In genomic region chr3R:23280806-23281257, dm6 we compare ENCODE assay signal across 1 fruit fly cellular context.
TF ChIP-seq lines count a peak whose summit lies in the region.

orb (minus strand) TSS chr3R:23280856.
Cdc16 (plus strand) TSS chr3R:23281201.

TF ChIP-seq in whole organism, embryonic, 481 proteins besides CTCF, POLR2A, EP300 and RAD21 (continued from another document and continues in another):
- TF ChIP-seq sd (tag; optimal IDR thresholded peaks at IDR 0.05; lab: Kevin White, UChicago) = peak; percentile 67
- TF ChIP-seq Nf-YB (GFP tag; optimal IDR thresholded peaks at IDR 0.05; lab: Kevin White, UChicago) = peak; percentile 78
- TF ChIP-seq NfI (GFP tag; optimal IDR thresholded peaks at IDR 0.05; lab: Kevin White, UChicago) = peak; percentile 91
- TF ChIP-seq zfh1 (GFP tag; IDR thresholded peaks at IDR 0.05; lab: Robert Waterston, UW) = peak; percentile 93
- peak; percentile 11 for TF ChIP-seq p53 (GFP tag; optimal IDR thresholded peaks at IDR 0.05; lab: Kevin White, UChicago)
- TF ChIP-seq ttk (GFP tag; IDR thresholded peaks at IDR 0.05; lab: Robert Waterston, UW) = peak; percentile 92
- TF ChIP-seq CG11504 (tag; optimal IDR thresholded peaks at IDR 0.05; lab: Kevin White, UChicago) = peak; percentile 92
- TF ChIP-seq Oaz (GFP tag; IDR thresholded peaks at IDR 0.05; lab: Robert Waterston, UW) = peak; percentile 78
- TF ChIP-seq seq (GFP tag; IDR thresholded peaks at IDR 0.05; lab: Robert Waterston, UW) = peak; percentile 88
- peak; percentile 60 for TF ChIP-seq Usf (GFP tag; optimal IDR thresholded peaks at IDR 0.05; lab: Kevin White, UChicago)
- peak; percentile 73 to 87 for TF ChIP-seq Pdp1 (GFP tag; optimal IDR thresholded peaks at IDR 0.05; lab: Kevin White, UChicago)
- TF ChIP-seq CG31224 (GFP tag; IDR thresholded peaks at IDR 0.05; lab: Robert Waterston, UW) = peak; percentile 77
- peak; percentile 94 for TF ChIP-seq az2 (GFP tag; optimal IDR thresholded peaks at IDR 0.05; lab: Kevin White, UChicago)
- peak; percentile 76 for TF ChIP-seq E2f2 (GFP tag; IDR thresholded peaks at IDR 0.05; lab: Robert Waterston, UW)
- TF ChIP-seq CG13123 (GFP tag; optimal IDR thresholded peaks at IDR 0.05; lab: Kevin White, UChicago) = peak; percentile 79
- TF ChIP-seq caup (GFP tag; optimal IDR thresholded peaks at IDR 0.05; lab: Kevin White, UChicago; ENCODE audit: severe bottlenecking) = peak; percentile 91
- 0 out of 3 replicates have a peak, but pooled peaks have one; percentile 22 for TF ChIP-seq Opbp (GFP tag; IDR thresholded peaks at IDR 0.05; lab: Robert Waterston, UW; ENCODE audit: partially characterized antibody)
- TF ChIP-seq Six4 (GFP tag; optimal IDR thresholded peaks at IDR 0.05; lab: Kevin White, UChicago) = peak; percentile 92
- TF ChIP-seq trem (tag; optimal IDR thresholded peaks at IDR 0.05; lab: Kevin White, UChicago) = peak; percentile 93
- peak; percentile 51 for TF ChIP-seq Dp (GFP tag; optimal IDR thresholded peaks at IDR 0.05; lab: Kevin White, UChicago)
- peak; percentile 91 for TF ChIP-seq HmgZ (tag; optimal IDR thresholded peaks at IDR 0.05; lab: Kevin White, UChicago)
- TF ChIP-seq crol (GFP tag; IDR thresholded peaks at IDR 0.05; lab: Robert Waterston, UW) = peak; percentile 54; the same call in 1 of the 2 replicates
- TF ChIP-seq CG34224 (GFP tag; IDR thresholded peaks at IDR 0.05; lab: Robert Waterston, UW; ENCODE audit: partially characterized antibody) = no peak
- TF ChIP-seq pita (GFP tag; optimal IDR thresholded peaks at IDR 0.05; lab: Kevin White, UChicago) = no peak
- TF ChIP-seq stwl (tag; optimal IDR thresholded peaks at IDR 0.05; lab: Kevin White, UChicago) = peak; percentile 74
- TF ChIP-seq Hr78 (GFP tag; optimal IDR thresholded peaks at IDR 0.05; lab: Kevin White, UChicago) = no peak
- TF ChIP-seq CG4617 (GFP tag; optimal IDR thresholded peaks at IDR 0.05; lab: Kevin White, UChicago; ENCODE audit: borderline replicate concordance) = peak; percentile 83
- no peak for TF ChIP-seq knrl (GFP tag; IDR thresholded peaks at IDR 0.05; lab: Robert Waterston, UW; ENCODE audit: partially characterized antibody)
- TF ChIP-seq gem (tag; optimal IDR thresholded peaks at IDR 0.05; lab: Kevin White, UChicago) = peak; percentile 97
- peak; percentile 84 for TF ChIP-seq C15 (GFP tag; IDR thresholded peaks at IDR 0.05; lab: Robert Waterston, UW)
- TF ChIP-seq fd64A (GFP tag; optimal IDR thresholded peaks at IDR 0.05; lab: Kevin White, UChicago) = no peak
- TF ChIP-seq CkIIα-i1 (GFP tag; IDR thresholded peaks at IDR 0.05; lab: Robert Waterston, UW) = peak; percentile 71
- TF ChIP-seq Camta (GFP tag; optimal IDR thresholded peaks at IDR 0.05; lab: Kevin White, UChicago) = peak; percentile 66
- TF ChIP-seq gce (GFP tag; IDR thresholded peaks at IDR 0.05; lab: Robert Waterston, UW) = peak; percentile 90
- TF ChIP-seq CG18619 (GFP tag; optimal IDR thresholded peaks at IDR 0.05; lab: Kevin White, UChicago) = peak; percentile 81
- TF ChIP-seq CG10209 (GFP tag; optimal IDR thresholded peaks at IDR 0.05; lab: Kevin White, UChicago) = peak; percentile 90
- TF ChIP-seq sqz (GFP tag; optimal IDR thresholded peaks at IDR 0.05; lab: Kevin White, UChicago) = no peak
- no peak for TF ChIP-seq CG9797 (GFP tag; optimal IDR thresholded peaks at IDR 0.05; lab: Kevin White, UChicago)
- TF ChIP-seq lmd (GFP tag; IDR thresholded peaks at IDR 0.05; lab: Robert Waterston, UW) = peak; percentile 91
- TF ChIP-seq Ets65A (GFP tag; lab: Kevin White, UChicago) = peak; percentile 96
- peak; percentile 91 for TF ChIP-seq CG12155 (GFP tag; optimal IDR thresholded peaks at IDR 0.05; lab: Kevin White, UChicago)
- TF ChIP-seq Neu2 (GFP tag; optimal IDR thresholded peaks at IDR 0.05; lab: Kevin White, UChicago; ENCODE audit: borderline replicate concordance) = no peak
- peak; percentile 96 for TF ChIP-seq CG32532 (GFP tag; IDR thresholded peaks at IDR 0.05; lab: Robert Waterston, UW)
- TF ChIP-seq crp (GFP tag; optimal IDR thresholded peaks at IDR 0.05; lab: Kevin White, UChicago) = peak; percentile 87 to 98
- peak; percentile 66 for TF ChIP-seq HLH54F (GFP tag; optimal IDR thresholded peaks at IDR 0.05; lab: Kevin White, UChicago)
- no peak for TF ChIP-seq D (optimal IDR thresholded peaks at IDR 0.05; lab: Kevin White, UChicago)
- TF ChIP-seq D (GFP tag; optimal IDR thresholded peaks at IDR 0.05; lab: Kevin White, UChicago) = peak; percentile 80
- peak; percentile 64 for TF ChIP-seq croc (GFP tag; conservative IDR thresholded peaks at IDR 0.05; lab: Robert Waterston, UW)
- peak; percentile 95 for TF ChIP-seq Med (GFP tag; lab: Kevin White, UChicago)
- TF ChIP-seq peb (GFP tag; IDR thresholded peaks at IDR 0.05; lab: Robert Waterston, UW) = peak; percentile 67; the same call in 1 of the 2 replicates
- TF ChIP-seq CG6254 (GFP tag; optimal IDR thresholded peaks at IDR 0.05; lab: Kevin White, UChicago) = peak; percentile 82
- peak; percentile 87 for TF ChIP-seq scrt (GFP tag; optimal IDR thresholded peaks at IDR 0.05; lab: Kevin White, UChicago)
- TF ChIP-seq CG10431 (GFP tag; optimal IDR thresholded peaks at IDR 0.05; lab: Kevin White, UChicago) = peak; percentile 60
- TF ChIP-seq chn (GFP tag; optimal IDR thresholded peaks at IDR 0.05; lab: Kevin White, UChicago) = peak; percentile 76
- TF ChIP-seq emc (GFP tag; optimal IDR thresholded peaks at IDR 0.05; lab: Kevin White, UChicago) = peak; percentile 28
- TF ChIP-seq kay (GFP tag; optimal IDR thresholded peaks at IDR 0.05; lab: Kevin White, UChicago) = peak; percentile 90
- TF ChIP-seq HLH4C (GFP tag; IDR thresholded peaks at IDR 0.05; lab: Robert Waterston, UW; ENCODE audit: partially characterized antibody) = no peak
- TF ChIP-seq Gsc (GFP tag; IDR thresholded peaks at IDR 0.05; lab: Robert Waterston, UW) = no peak
- TF ChIP-seq ci (GFP tag; IDR thresholded peaks at IDR 0.05; lab: Robert Waterston, UW) = peak; percentile 93
- TF ChIP-seq CG12769 (tag; optimal IDR thresholded peaks at IDR 0.05; lab: Kevin White, UChicago) = peak; percentile 86
- TF ChIP-seq amos (GFP tag; IDR thresholded peaks at IDR 0.05; lab: Robert Waterston, UW; ENCODE audit: partially characterized antibody) = no peak
- peak; percentile 93 for TF ChIP-seq Dek (tag; optimal IDR thresholded peaks at IDR 0.05; lab: Kevin White, UChicago)
- TF ChIP-seq wdn (GFP tag; IDR thresholded peaks at IDR 0.05; lab: Robert Waterston, UW) = peak; percentile 85
- TF ChIP-seq CG10565 (GFP tag; optimal IDR thresholded peaks at IDR 0.05; lab: Kevin White, UChicago) = no peak
- no peak for TF ChIP-seq Tbp (GFP tag; optimal IDR thresholded peaks at IDR 0.05; lab: Kevin White, UChicago)
- peak; percentile 75 for TF ChIP-seq CG33557 (GFP tag; optimal IDR thresholded peaks at IDR 0.05; lab: Kevin White, UChicago)
- no peak for TF ChIP-seq CG42726 (GFP tag; IDR thresholded peaks at IDR 0.05; lab: Robert Waterston, UW; ENCODE audit: partially characterized antibody)
- peak; percentile 84 for TF ChIP-seq CG7271 (tag; optimal IDR thresholded peaks at IDR 0.05; lab: Kevin White, UChicago)
- TF ChIP-seq bbx (GFP tag; IDR thresholded peaks at IDR 0.05; lab: Robert Waterston, UW; ENCODE audit: partially characterized antibody) = no peak
- TF ChIP-seq CG3838 (GFP tag; optimal IDR thresholded peaks at IDR 0.05; lab: Kevin White, UChicago) = peak; percentile 60
- peak; percentile 93 for TF ChIP-seq Blimp-1 (GFP tag; optimal IDR thresholded peaks at IDR 0.05; lab: Kevin White, UChicago)
- peak; percentile 76 for TF ChIP-seq org-1 (GFP tag; optimal IDR thresholded peaks at IDR 0.05; lab: Kevin White, UChicago)
- peak; percentile 79 for TF ChIP-seq bab2 (GFP tag; optimal IDR thresholded peaks at IDR 0.05; lab: Kevin White, UChicago)
- peak; percentile 78 for TF ChIP-seq Hand (GFP tag; optimal IDR thresholded peaks at IDR 0.05; lab: Kevin White, UChicago)
- peak; percentile 91 for TF ChIP-seq CG4424 (GFP tag; optimal IDR thresholded peaks at IDR 0.05; lab: Kevin White, UChicago)
- TF ChIP-seq ranshi (GFP tag; IDR thresholded peaks at IDR 0.05; lab: Robert Waterston, UW) = peak; percentile 95
- peak; percentile 97 for TF ChIP-seq vvl (GFP tag; IDR thresholded peaks at IDR 0.05; lab: Robert Waterston, UW)
- TF ChIP-seq NC2β (GFP tag; optimal IDR thresholded peaks at IDR 0.05; lab: Kevin White, UChicago) = peak; percentile 59
- peak; percentile 91 for TF ChIP-seq CG7556 (GFP tag; optimal IDR thresholded peaks at IDR 0.05; lab: Kevin White, UChicago)
- TF ChIP-seq CG9215 (GFP tag; IDR thresholded peaks at IDR 0.05; lab: Robert Waterston, UW) = peak; percentile 83
- peak; percentile 60; the same call in 1 of the 2 replicates for TF ChIP-seq danr (GFP tag; IDR thresholded peaks at IDR 0.05; lab: Robert Waterston, UW)
- TF ChIP-seq Atf6 (GFP tag; IDR thresholded peaks at IDR 0.05; lab: Robert Waterston, UW) = peak; percentile 91
- TF ChIP-seq CG12744 (GFP tag; optimal IDR thresholded peaks at IDR 0.05; lab: Kevin White, UChicago) = peak; percentile 48
- no peak for TF ChIP-seq sc (optimal IDR thresholded peaks at IDR 0.05; lab: Kevin White, UChicago)
- peak; percentile 67 for TF ChIP-seq sc (GFP tag; optimal IDR thresholded peaks at IDR 0.05; lab: Kevin White, UChicago)
- peak; percentile 94 for TF ChIP-seq CG11247 (GFP tag; IDR thresholded peaks at IDR 0.05; lab: Robert Waterston, UW)
- peak; percentile 88 for TF ChIP-seq CG2202 (tag; optimal IDR thresholded peaks at IDR 0.05; lab: Kevin White, UChicago)
- peak; percentile 91 for TF ChIP-seq oc (tag; optimal IDR thresholded peaks at IDR 0.05; lab: Kevin White, UChicago)
- peak; percentile 94 for TF ChIP-seq CG12659 (GFP tag; optimal IDR thresholded peaks at IDR 0.05; lab: Kevin White, UChicago)
- TF ChIP-seq CG31441 (GFP tag; IDR thresholded peaks at IDR 0.05; lab: Robert Waterston, UW) = peak; percentile 95
- peak; percentile 3 for TF ChIP-seq eyg (GFP tag; optimal IDR thresholded peaks at IDR 0.05; lab: Kevin White, UChicago)
- TF ChIP-seq insv (GFP tag; optimal IDR thresholded peaks at IDR 0.05; lab: Kevin White, UChicago) = peak in 1 of 2 experiments; percentile 69
- TF ChIP-seq gfzf (GFP tag; optimal IDR thresholded peaks at IDR 0.05; lab: Kevin White, UChicago) = no peak
- TF ChIP-seq Atf-2 (GFP tag; optimal IDR thresholded peaks at IDR 0.05; lab: Kevin White, UChicago) = no peak
- TF ChIP-seq H15 (GFP tag; IDR thresholded peaks at IDR 0.05; lab: Robert Waterston, UW) = peak; percentile 88
- TF ChIP-seq CG4730 (GFP tag; IDR thresholded peaks at IDR 0.05; lab: Robert Waterston, UW) = peak; percentile 89
- TF ChIP-seq CG10654 (GFP tag; optimal IDR thresholded peaks at IDR 0.05; lab: Kevin White, UChicago) = peak; percentile 89
- TF ChIP-seq NK7.1 (GFP tag; optimal IDR thresholded peaks at IDR 0.05; lab: Kevin White, UChicago) = peak; percentile 39
- TF ChIP-seq CG34376 (GFP tag; optimal IDR thresholded peaks at IDR 0.05; lab: Kevin White, UChicago) = peak; percentile 80
- TF ChIP-seq CG14860 (GFP tag; IDR thresholded peaks at IDR 0.05; lab: Robert Waterston, UW; ENCODE audit: partially characterized antibody) = no peak
- TF ChIP-seq Lim3 (GFP tag; IDR thresholded peaks at IDR 0.05; lab: Robert Waterston, UW) = no peak; the same call in 1 of the 2 replicates
- peak; percentile 90 for TF ChIP-seq gcm (GFP tag; optimal IDR thresholded peaks at IDR 0.05; lab: Kevin White, UChicago)
- TF ChIP-seq CG10321 (GFP tag; IDR thresholded peaks at IDR 0.05; lab: Robert Waterston, UW) = peak; percentile 74
- TF ChIP-seq rib (GFP tag; IDR thresholded peaks at IDR 0.05; lab: Robert Waterston, UW) = peak; percentile 88
- TF ChIP-seq CG5245 (GFP tag; optimal IDR thresholded peaks at IDR 0.05; lab: Kevin White, UChicago) = peak; percentile 89
- TF ChIP-seq CG31365 (tag; optimal IDR thresholded peaks at IDR 0.05; lab: Kevin White, UChicago) = peak; percentile 46
- TF ChIP-seq Mes4 (GFP tag; optimal IDR thresholded peaks at IDR 0.05; lab: Kevin White, UChicago) = peak; percentile 30
- TF ChIP-seq odd (GFP tag; optimal IDR thresholded peaks at IDR 0.05; lab: Kevin White, UChicago) = peak; percentile 78
- TF ChIP-seq MTF-1 (GFP tag; optimal IDR thresholded peaks at IDR 0.05; lab: Kevin White, UChicago; ENCODE audit: borderline replicate concordance) = peak; percentile 80
- peak; percentile 52 to 59 for TF ChIP-seq Trl (optimal IDR thresholded peaks at IDR 0.05; lab: Kevin White, UChicago)
- TF ChIP-seq Trl (GFP tag; optimal IDR thresholded peaks at IDR 0.05; lab: Kevin White, UChicago) = peak; percentile 63
- TF ChIP-seq dati (GFP tag; IDR thresholded peaks at IDR 0.05; lab: Robert Waterston, UW) = peak; percentile 74; the same call in 1 of the 2 replicates
- peak; percentile 47 for TF ChIP-seq CG6654 (GFP tag; optimal IDR thresholded peaks at IDR 0.05; lab: Kevin White, UChicago)
- peak; percentile 84 for TF ChIP-seq ems (GFP tag; optimal IDR thresholded peaks at IDR 0.05; lab: Kevin White, UChicago)
- peak; percentile 93 for TF ChIP-seq tgo (GFP tag; IDR thresholded peaks at IDR 0.05; lab: Robert Waterston, UW)
- no peak for TF ChIP-seq Hr39 (optimal IDR thresholded peaks at IDR 0.05; lab: Kevin White, UChicago)
- TF ChIP-seq CG1647 (GFP tag; optimal IDR thresholded peaks at IDR 0.05; lab: Kevin White, UChicago) = peak; percentile 66
- peak; percentile 61 to 69 for TF ChIP-seq chif (GFP tag; optimal IDR thresholded peaks at IDR 0.05; lab: Kevin White, UChicago)
- TF ChIP-seq CG3726 (GFP tag; IDR thresholded peaks at IDR 0.05; lab: Robert Waterston, UW) = peak; percentile 78
- TF ChIP-seq CG7928 (GFP tag; optimal IDR thresholded peaks at IDR 0.05; lab: Kevin White, UChicago) = peak; percentile 48
- TF ChIP-seq Fer2 (tag; optimal IDR thresholded peaks at IDR 0.05; lab: Kevin White, UChicago) = peak; percentile 88
- TF ChIP-seq Atf3 (GFP tag; optimal IDR thresholded peaks at IDR 0.05; lab: Kevin White, UChicago) = peak; percentile 52
- peak; percentile 13 for TF ChIP-seq pros (GFP tag; optimal IDR thresholded peaks at IDR 0.05; lab: Kevin White, UChicago)
- TF ChIP-seq CG15269 (tag; optimal IDR thresholded peaks at IDR 0.05; lab: Kevin White, UChicago) = peak; percentile 94
- TF ChIP-seq Dbx (GFP tag; IDR thresholded peaks at IDR 0.05; lab: Robert Waterston, UW) = peak; percentile 95
- peak; percentile 76 for TF ChIP-seq CG12219 (GFP tag; optimal IDR thresholded peaks at IDR 0.05; lab: Kevin White, UChicago)
- TF ChIP-seq Myb (GFP tag; optimal IDR thresholded peaks at IDR 0.05; lab: Kevin White, UChicago) = peak; percentile 22
- TF ChIP-seq MBD-R2 (GFP tag; IDR thresholded peaks at IDR 0.05; lab: Robert Waterston, UW) = peak; percentile 99
- peak; percentile 90 for TF ChIP-seq B-H2 (GFP tag; optimal IDR thresholded peaks at IDR 0.05; lab: Kevin White, UChicago)
- peak; percentile 27 for TF ChIP-seq CG7745 (tag; optimal IDR thresholded peaks at IDR 0.05; lab: Kevin White, UChicago)
